Fruit fly (Drosophila melanogaster): ENCODE data around the gene CG31495.

CG31495 gene

DNA sequence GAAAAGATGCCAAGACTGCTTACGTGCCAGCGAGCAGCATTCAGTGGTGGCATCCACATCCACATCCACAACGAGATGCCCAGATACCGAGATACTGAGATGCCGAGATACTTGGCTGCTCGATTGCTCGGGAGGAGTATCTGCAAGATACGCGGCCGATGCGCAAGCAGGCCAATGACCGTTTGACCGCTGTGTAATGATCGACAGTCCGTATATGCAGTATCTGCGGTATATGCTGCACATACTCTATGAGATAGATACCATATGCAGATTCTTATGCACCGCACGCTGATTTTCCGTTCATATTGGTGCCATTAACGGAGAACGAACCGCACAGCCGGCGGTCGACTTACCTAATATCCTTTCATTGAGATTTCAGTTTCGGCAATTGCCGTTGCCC lies 30.5 kb downstream of the CG31495 start:
- no peak for TF ChIP-seq CG8301 (tag; optimal IDR thresholded peaks at IDR 0.05)
- TF ChIP-seq EcR (GFP tag; optimal IDR thresholded peaks at IDR 0.05): peak; percentile 51

- TF ChIP-seq CG9948 (tag; optimal IDR thresholded peaks at IDR 0.05): peak; percentile 53
- TF ChIP-seq Pif1A (GFP tag; optimal IDR thresholded peaks at IDR 0.05): peak; percentile 60
- peak; percentile 37 for TF ChIP-seq CG15710 (tag; optimal IDR thresholded peaks at IDR 0.05)
- 0 out of 2 replicates have a peak, but pooled peaks have one; percentile 15 for TF ChIP-seq rn (GFP tag; IDR thresholded peaks at IDR 0.05)
- peak; percentile 17 for TF ChIP-seq Snoo (tag; optimal IDR thresholded peaks at IDR 0.05)
- TF ChIP-seq EcR (GFP tag; optimal IDR thresholded peaks at IDR 0.05): no peak
- peak; percentile 70 for TF ChIP-seq CG8301 (tag; optimal IDR thresholded peaks at IDR 0.05)
- TF ChIP-seq CG4496 (GFP tag; IDR thresholded peaks at IDR 0.05): 0 out of 3 replicates have a peak, but pooled peaks have one; percentile 5
- TF ChIP-seq CG8159 (tag; optimal IDR thresholded peaks at IDR 0.05): peak; percentile 40
- TF ChIP-seq CG14655 (GFP tag; optimal IDR thresholded peaks at IDR 0.05): peak; percentile 80
- peak; percentile 16 for TF ChIP-seq CG34367 (tag; optimal IDR thresholded peaks at IDR 0.05)
- TF ChIP-seq CG10348 (GFP tag; IDR thresholded peaks at IDR 0.05): no peak
- TF ChIP-seq CG32121 (GFP tag; IDR thresholded peaks at IDR 0.05): no peak
- TF ChIP-seq fd96Ca (GFP tag; IDR thresholded peaks at IDR 0.05): no peak
- no peak for TF ChIP-seq CG13204 (GFP tag; optimal IDR thresholded peaks at IDR 0.05)
- peak; percentile 54 for TF ChIP-seq Pif1B (GFP tag; optimal IDR thresholded peaks at IDR 0.05)
- no peak for TF ChIP-seq CG17806 (tag; optimal IDR thresholded peaks at IDR 0.05)
- no peak for TF ChIP-seq CG12605 (GFP tag; IDR thresholded peaks at IDR 0.05)
- no peak for TF ChIP-seq D1 (tag; optimal IDR thresholded peaks at IDR 0.05)
- peak; percentile 29; the same call in 1 of the 2 replicates for TF ChIP-seq Ets98B (GFP tag; IDR thresholded peaks at IDR 0.05)
- TF ChIP-seq gl (tag; optimal IDR thresholded peaks at IDR 0.05): no peak
Measured at dm6 chr3R:13807906-13808305, 31.8 kb downstream of the CG31495 start.

dm6 chr3R:13807330-13807729 lies 32.4 kb downstream of the CG31495 start:
- TF ChIP-seq D1 (tag; optimal IDR thresholded peaks at IDR 0.05): no peak
- peak; percentile 97 for TF ChIP-seq EcR (GFP tag; optimal IDR thresholded peaks at IDR 0.05)

DNA sequence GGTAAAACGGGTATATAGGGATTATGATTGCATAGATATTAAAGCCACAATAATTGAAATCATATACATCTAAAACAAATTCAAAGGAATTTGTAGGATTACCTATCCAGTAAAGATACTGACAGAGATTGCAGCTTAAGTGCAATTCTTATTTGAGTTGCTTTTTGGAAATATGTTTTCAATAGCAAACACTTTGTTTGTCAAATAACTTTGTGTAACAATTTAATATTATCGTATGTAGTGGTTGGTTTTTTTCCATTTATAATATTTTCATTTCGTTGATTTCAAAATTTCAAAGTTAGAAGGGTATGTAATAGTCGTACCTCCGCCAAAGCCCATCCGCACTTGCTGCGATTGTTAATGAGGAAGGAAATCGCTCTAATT lies 33.0 kb downstream of the CG31495 start:
- peak; percentile 61 for TF ChIP-seq CG8301 (tag; optimal IDR thresholded peaks at IDR 0.05)
- no peak for TF ChIP-seq CG10348 (GFP tag; IDR thresholded peaks at IDR 0.05)
- peak; percentile 39 for TF ChIP-seq Pif1B (GFP tag; optimal IDR thresholded peaks at IDR 0.05)
- TF ChIP-seq Pif1A (GFP tag; optimal IDR thresholded peaks at IDR 0.05): peak; percentile 60
- peak; percentile 54 for TF ChIP-seq CG12605 (GFP tag; IDR thresholded peaks at IDR 0.05)
- no peak for TF ChIP-seq fd96Ca (GFP tag; IDR thresholded peaks at IDR 0.05)
- no peak for TF ChIP-seq gl (tag; optimal IDR thresholded peaks at IDR 0.05)
- no peak; the same call in 1 of the 2 replicates for TF ChIP-seq Ets98B (GFP tag; IDR thresholded peaks at IDR 0.05)
- peak; percentile 78 for TF ChIP-seq CG14655 (GFP tag; optimal IDR thresholded peaks at IDR 0.05)
- no peak for TF ChIP-seq CG13204 (GFP tag; optimal IDR thresholded peaks at IDR 0.05)
- peak; percentile 49 for TF ChIP-seq CG32121 (GFP tag; IDR thresholded peaks at IDR 0.05)
- peak; percentile 23 for TF ChIP-seq Snoo (tag; optimal IDR thresholded peaks at IDR 0.05)
- peak; percentile 51 for TF ChIP-seq CG9948 (tag; optimal IDR thresholded peaks at IDR 0.05)
- peak; percentile 20 for TF ChIP-seq CG34367 (tag; optimal IDR thresholded peaks at IDR 0.05)
- peak; percentile 25 for TF ChIP-seq CG15710 (tag; optimal IDR thresholded peaks at IDR 0.05)
- no peak for TF ChIP-seq rn (GFP tag; IDR thresholded peaks at IDR 0.05)
- peak; percentile 21 for TF ChIP-seq CG17806 (tag; optimal IDR thresholded peaks at IDR 0.05)
- no peak for TF ChIP-seq EcR (GFP tag; optimal IDR thresholded peaks at IDR 0.05)
- TF ChIP-seq D1 (tag; optimal IDR thresholded peaks at IDR 0.05): no peak
- TF ChIP-seq CG4496 (GFP tag; IDR thresholded peaks at IDR 0.05): peak; percentile 35; the same call in 2 of the 3 replicates
- TF ChIP-seq CG8159 (tag; optimal IDR thresholded peaks at IDR 0.05): peak; percentile 34

dm6 chr3R:13806032-13806709 lies 33.6 kb downstream of the CG31495 start:
- TF ChIP-seq CG9948 (tag; optimal IDR thresholded peaks at IDR 0.05) (no peak), EcR (GFP tag; optimal IDR thresholded peaks at IDR 0.05) (peak; percentile 92), D1 (tag; optimal IDR thresholded peaks at IDR 0.05) (no peak), Ets98B (GFP tag; IDR thresholded peaks at IDR 0.05) (peak; percentile 5; the same call in 1 of the 2 replicates), CG8301 (tag; optimal IDR thresholded peaks at IDR 0.05) (no peak), CG4496 (GFP tag; IDR thresholded peaks at IDR 0.05) (no peak)

- no peak for TF ChIP-seq CG9948 (tag; optimal IDR thresholded peaks at IDR 0.05)
- no peak for TF ChIP-seq CG34367 (tag; optimal IDR thresholded peaks at IDR 0.05)
- no peak for TF ChIP-seq gl (tag; optimal IDR thresholded peaks at IDR 0.05)
- TF ChIP-seq CG4496 (GFP tag; IDR thresholded peaks at IDR 0.05): no peak
- TF ChIP-seq Snoo (tag; optimal IDR thresholded peaks at IDR 0.05): no peak
- TF ChIP-seq CG8301 (tag; optimal IDR thresholded peaks at IDR 0.05): no peak
- TF ChIP-seq CG13204 (GFP tag; optimal IDR thresholded peaks at IDR 0.05): no peak
- TF ChIP-seq CG8159 (tag; optimal IDR thresholded peaks at IDR 0.05): no peak
- TF ChIP-seq CG17806 (tag; optimal IDR thresholded peaks at IDR 0.05): no peak
- TF ChIP-seq Ets98B (GFP tag; IDR thresholded peaks at IDR 0.05): 0 out of 2 replicates have a peak, but pooled peaks have one; percentile 15
- no peak for TF ChIP-seq CG15710 (tag; optimal IDR thresholded peaks at IDR 0.05)
- TF ChIP-seq CG14655 (GFP tag; optimal IDR thresholded peaks at IDR 0.05): no peak
- TF ChIP-seq CG32121 (GFP tag; IDR thresholded peaks at IDR 0.05): peak; percentile 42; the same call in 1 of the 2 replicates
Measured at dm6 chr3R:13804971-13805603, 34.6 kb downstream of the CG31495 start.

Measured in whole organism, pupa.